Worm (Caenorhabditis elegans) whole organism, midembryonic: ENCODE results near the gene slc-28.1.

Source experiments
- T22C8.4 ChIP-seq: fragments of 200-800 bp; sonication (Bioruptor generic); IDR thresholded peaks from 2 replicates; pipeline ENCODE4 v1.3.6; 2022; ENCODE audit warnings: missing genetic modification characterization, missing compliant biosample characterization
- cog-1 ChIP-seq: sonication (generic microtip); optimal IDR thresholded peaks from 2 replicates; lab custom pipeline; 2016; ENCODE audit warnings: missing genetic modification characterization, missing compliant biosample characterization
- flt-1 ChIP-seq: fragments of 200-800 bp; sonication (Bioruptor generic); IDR thresholded peaks from 2 replicates; pipeline ENCODE4 v1.3.6; 2022; ENCODE audit warnings: missing genetic modification characterization, missing compliant biosample characterization
- klf-2 ChIP-seq: fragments of 200-800 bp; sonication (Bioruptor generic); conservative IDR thresholded peaks from 2 replicates; pipeline ENCODE4 v1.3.6; 2022; ENCODE audit warnings: missing genetic modification reagents, missing genetic modification characterization, missing compliant biosample characterization
- med-1 ChIP-seq: sonication (generic microtip); optimal IDR thresholded peaks from 2 replicates; lab custom pipeline; 2017; ENCODE audit warnings: missing genetic modification characterization, mild to moderate bottlenecking, missing compliant biosample characterization, antibody characterized with exemption, missing genetic modification reagents; ENCODE audit not compliant: insufficient read depth
- ref-1 ChIP-seq: fragments of 200-800 bp; sonication (Bioruptor generic); conservative IDR thresholded peaks from 2 replicates; pipeline ENCODE4 v1.3.6; 2022; ENCODE audit warnings: missing genetic modification reagents, missing genetic modification characterization, missing compliant biosample characterization
- tab-1 ChIP-seq: fragments of 200-800 bp; sonication (Bioruptor generic); IDR thresholded peaks from 2 replicates; pipeline ENCODE4 v1.3.6; 2022; ENCODE audit warnings: missing genetic modification characterization, missing compliant biosample characterization
- ztf-23 ChIP-seq: fragments of 200-800 bp; sonication (Bioruptor generic); IDR thresholded peaks from 2 replicates; pipeline ENCODE4 v1.3.6; 2022; ENCODE audit warnings: missing genetic modification reagents, missing genetic modification characterization, missing compliant biosample characterization
- ztf-29 ChIP-seq: fragments of 200-800 bp; sonication (Bioruptor generic); IDR thresholded peaks from 2 replicates; pipeline ENCODE4 v1.3.6; 2022; ENCODE audit warnings: missing genetic modification reagents, missing genetic modification characterization, missing compliant biosample characterization

slc-28.1 gene

DNA sequence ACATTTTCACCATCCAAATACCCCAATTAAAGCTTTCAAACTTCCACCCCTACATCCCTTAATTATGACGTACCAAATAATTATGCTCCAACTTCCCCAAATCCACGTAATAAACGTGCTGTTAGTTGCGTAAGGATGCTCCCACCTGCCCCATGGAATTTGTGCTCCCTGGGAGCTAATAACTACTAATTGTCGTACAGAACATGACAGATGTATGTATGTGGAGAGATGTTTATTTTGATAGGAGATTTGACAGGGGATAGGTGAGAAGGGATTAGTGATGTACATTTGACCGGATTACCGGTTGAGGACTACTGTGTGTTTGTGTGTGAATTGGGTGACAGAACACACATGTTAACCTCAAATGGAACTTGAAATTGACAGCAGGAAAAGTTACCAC is 13.8 kb upstream of the slc-28.1 start:
- TF ChIP-seq ztf-29 (no peak), flt-1 (no peak), ztf-23 (GFP tag; lab: Robert Waterston, UW) (no peak), T22C8.4 (no peak), ref-1 (GFP tag; lab: Robert Waterston, UW) (no peak), tab-1 (no peak), cog-1 (no peak), klf-2 (no peak), med-1 (no peak)

DNA sequence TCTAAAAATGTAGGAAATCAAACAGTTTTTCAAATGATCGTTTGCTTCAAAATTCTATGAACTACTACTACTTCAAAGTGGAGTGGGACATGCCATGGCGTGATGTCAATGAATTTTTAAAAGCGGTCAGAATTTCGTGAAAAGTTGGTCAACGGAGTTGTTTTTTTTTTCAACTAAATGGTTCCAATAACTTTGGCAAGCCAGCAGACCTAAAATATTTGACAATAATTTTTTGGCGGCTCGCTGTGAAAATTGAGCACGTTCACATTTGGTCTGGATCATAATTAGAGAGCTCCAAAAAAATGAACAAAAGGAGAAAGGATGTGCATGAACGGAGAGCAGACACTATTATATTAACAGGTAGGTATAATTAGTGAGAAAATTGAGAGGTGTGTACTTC is 13.3 kb upstream of the slc-28.1 start:
- no peak for TF ChIP-seq tab-1
- no peak for TF ChIP-seq ref-1 (GFP tag; lab: Robert Waterston, UW)
- TF ChIP-seq ztf-23 (GFP tag; lab: Robert Waterston, UW): no peak
- no peak for TF ChIP-seq flt-1
- no peak for TF ChIP-seq med-1
- no peak for TF ChIP-seq klf-2
- TF ChIP-seq ztf-29: no peak

DNA sequence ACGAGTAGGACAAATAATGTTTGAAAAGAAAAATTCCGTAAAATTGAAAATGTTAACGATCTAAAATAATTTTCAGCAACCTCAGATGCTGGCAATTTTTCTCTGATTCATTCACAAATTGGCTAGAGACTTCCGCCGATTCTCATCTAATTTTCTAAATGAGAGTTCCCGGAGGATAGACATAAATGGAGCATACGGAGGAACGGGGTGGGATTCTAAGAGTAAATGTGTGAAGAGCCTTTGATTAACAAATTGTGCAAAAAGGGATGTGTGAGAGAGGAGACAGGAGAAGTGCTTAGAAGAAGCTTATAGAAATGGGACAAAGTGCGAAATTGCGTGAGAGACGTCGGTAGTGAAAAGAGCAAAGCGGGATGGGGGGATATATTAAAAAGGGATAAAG is 12.0 kb upstream of the slc-28.1 start:
- TF ChIP-seq cog-1: no peak
- TF ChIP-seq ztf-23 (GFP tag; lab: Robert Waterston, UW): no peak
- TF ChIP-seq klf-2: no peak
- no peak for TF ChIP-seq ref-1 (GFP tag; lab: Robert Waterston, UW)
- no peak for TF ChIP-seq ztf-29
- no peak for TF ChIP-seq tab-1
- no peak for TF ChIP-seq med-1
- TF ChIP-seq T22C8.4: no peak
- no peak for TF ChIP-seq flt-1

DNA sequence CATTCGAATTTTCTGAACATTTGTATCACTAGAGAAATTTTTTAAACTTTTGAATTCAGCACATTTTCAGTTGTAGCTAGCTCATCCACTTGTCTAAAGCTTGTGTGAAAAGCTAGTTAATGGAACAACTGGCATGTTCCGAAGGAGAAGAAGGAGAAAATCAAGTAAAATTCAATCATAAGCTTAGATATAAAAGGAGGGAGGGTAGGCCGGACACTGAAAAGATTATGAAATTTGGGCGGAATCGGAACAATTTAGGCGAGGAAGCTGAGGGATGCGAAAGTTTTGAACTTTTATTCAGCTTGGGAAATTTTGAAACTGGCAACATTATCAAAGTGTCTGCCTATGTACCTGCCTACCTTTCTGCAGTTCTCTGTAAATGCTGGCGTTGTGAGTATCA is 11.1 kb upstream of the slc-28.1 start:
- TF ChIP-seq ref-1 (GFP tag; lab: Robert Waterston, UW) (no peak), T22C8.4 (no peak), cog-1 (no peak), flt-1 (no peak), ztf-23 (GFP tag; lab: Robert Waterston, UW) (no peak), klf-2 (no peak), ztf-29 (no peak), med-1 (no peak), tab-1 (no peak)

DNA sequence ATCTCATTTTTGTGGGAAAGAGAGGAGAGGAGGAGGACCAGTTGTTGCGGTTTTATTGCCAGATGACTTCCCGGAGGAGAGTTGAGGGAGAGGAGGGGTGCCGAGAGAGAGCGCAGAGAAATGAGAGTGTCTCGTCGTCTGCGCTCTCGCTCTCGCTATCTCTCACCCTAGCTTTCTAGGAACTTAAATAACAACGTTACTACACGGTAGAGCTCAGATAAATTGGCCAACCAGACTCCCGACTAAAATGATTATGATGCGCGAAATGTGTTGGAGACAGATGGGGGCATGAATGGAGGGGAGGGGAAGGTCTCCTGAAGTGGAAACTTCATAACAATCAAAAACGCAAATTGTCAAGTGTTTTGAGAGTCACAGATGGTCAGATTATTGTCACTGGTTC is 9.0 kb upstream of the slc-28.1 start:
- TF ChIP-seq klf-2 (no peak), tab-1 (no peak), T22C8.4 (no peak), ztf-23 (GFP tag; lab: Robert Waterston, UW) (no peak)

DNA sequence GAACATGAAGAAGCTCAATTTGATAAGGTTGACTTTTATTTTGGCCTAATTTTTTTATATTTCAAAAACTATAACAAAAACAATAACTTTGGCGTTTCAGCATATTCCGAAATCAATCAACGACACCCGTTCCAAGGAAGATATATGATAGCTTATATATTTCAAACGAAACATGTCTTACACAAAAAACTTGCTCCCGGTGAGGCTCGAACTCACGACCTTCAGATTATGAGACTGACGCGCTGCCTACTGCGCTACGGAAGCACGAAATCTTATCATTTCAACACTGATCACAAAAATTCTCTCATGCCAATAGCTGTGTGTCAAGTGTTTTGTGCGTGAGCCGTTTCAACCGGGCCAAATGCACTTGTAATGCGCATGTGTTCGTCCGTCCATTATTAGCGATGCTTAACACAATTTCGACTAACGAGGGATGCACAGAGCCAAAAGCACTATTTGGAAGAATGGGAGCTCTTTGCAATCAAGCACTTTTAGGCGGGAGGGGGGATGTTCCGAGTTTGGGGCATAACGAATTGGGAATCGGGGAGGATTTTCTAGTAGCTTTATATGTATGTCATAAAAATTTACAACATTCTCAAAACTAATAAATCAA is 8.4 kb upstream of the slc-28.1 start:
- TF ChIP-seq flt-1: no peak
- TF ChIP-seq med-1: no peak
- no peak for TF ChIP-seq ztf-23 (GFP tag; lab: Robert Waterston, UW)
- TF ChIP-seq ref-1 (GFP tag; lab: Robert Waterston, UW): no peak
- no peak for TF ChIP-seq cog-1
- no peak for TF ChIP-seq tab-1
- no peak for TF ChIP-seq T22C8.4
- TF ChIP-seq ztf-29: no peak
- TF ChIP-seq klf-2: no peak

DNA sequence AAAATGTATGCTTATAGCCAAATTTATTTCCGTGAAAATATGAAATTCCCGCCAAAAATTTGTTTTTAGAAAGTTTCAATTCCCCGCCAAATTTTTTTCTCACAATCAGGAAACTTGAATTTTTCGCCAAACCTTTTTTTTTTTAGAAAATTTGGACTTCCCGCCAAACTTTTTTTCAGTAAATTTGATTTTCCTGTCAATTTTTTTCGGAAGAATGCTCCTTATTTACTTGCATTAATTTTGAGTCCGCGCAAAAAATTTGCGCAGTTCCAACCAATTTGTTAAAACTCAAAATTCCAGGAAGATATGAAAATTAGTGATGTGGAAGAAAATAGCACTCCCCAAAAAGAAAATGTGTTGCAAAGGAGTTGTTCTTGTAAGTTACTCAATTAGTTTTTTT is 3.7 kb upstream of the slc-28.1 start, which contains the start of gene slc-28.2:
Gene slc-28.2 (plus strand): TSS at position 301 of the 400 bp plus-strand sequence.
- no peak for TF ChIP-seq ztf-23 (GFP tag; lab: Robert Waterston, UW)
- no peak for TF ChIP-seq klf-2
- no peak for TF ChIP-seq ref-1 (GFP tag; lab: Robert Waterston, UW)

DNA sequence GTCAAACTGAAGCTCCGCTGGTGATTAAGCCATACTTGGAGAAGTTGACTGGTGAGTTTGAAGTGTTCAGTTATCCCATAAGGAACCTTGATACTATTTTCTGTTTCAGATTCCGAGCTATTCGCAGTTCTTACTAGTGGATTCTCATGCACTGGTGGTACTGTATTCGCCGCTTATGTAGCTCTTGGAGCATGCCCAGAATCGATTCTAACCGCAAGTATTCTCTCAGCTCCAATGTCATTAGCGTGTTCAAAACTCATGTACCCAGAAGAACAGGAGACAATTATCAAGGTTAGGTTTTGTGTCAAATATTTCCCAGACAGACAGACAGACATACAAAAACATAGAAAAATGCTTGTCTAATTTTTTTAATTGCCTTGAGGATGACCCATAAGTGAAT is 1.3 kb downstream of the slc-28.1 start:
- TF ChIP-seq flt-1 (no peak), ztf-23 (GFP tag; lab: Robert Waterston, UW) (no peak), cog-1 (no peak), klf-2 (no peak), ztf-29 (no peak), tab-1 (no peak), ref-1 (GFP tag; lab: Robert Waterston, UW) (no peak), T22C8.4 (no peak), med-1 (no peak)

DNA sequence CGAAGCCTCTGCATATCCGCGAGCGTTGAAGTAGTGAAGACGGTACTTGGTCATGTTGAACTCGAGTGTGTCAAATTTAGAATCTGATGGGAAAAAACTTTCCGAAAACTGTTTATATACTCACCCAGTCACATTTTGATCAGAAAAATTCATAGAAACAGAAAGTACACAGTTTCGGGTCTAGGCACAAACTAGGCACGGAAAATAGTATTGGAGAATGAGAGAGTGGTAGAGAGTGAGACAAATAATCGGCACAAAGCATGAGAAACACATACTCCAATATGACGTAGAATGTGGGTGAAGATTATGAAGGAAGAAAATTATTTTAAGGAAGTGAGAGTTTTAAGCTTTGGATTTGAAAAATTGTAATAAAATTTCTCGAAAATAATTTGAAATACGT is 4.8 kb downstream of the slc-28.1 start, which contains the start of gene gst-33:
Gene gst-33 (minus strand): TSS at position 127 of the 400 bp plus-strand sequence.
- no peak for TF ChIP-seq med-1
- no peak for TF ChIP-seq tab-1
- TF ChIP-seq ztf-23 (GFP tag; lab: Robert Waterston, UW): no peak
- no peak for TF ChIP-seq T22C8.4
- TF ChIP-seq cog-1: no peak
- no peak for TF ChIP-seq ref-1 (GFP tag; lab: Robert Waterston, UW)
- TF ChIP-seq flt-1: no peak
- TF ChIP-seq ztf-29: no peak
- TF ChIP-seq klf-2: no peak

DNA sequence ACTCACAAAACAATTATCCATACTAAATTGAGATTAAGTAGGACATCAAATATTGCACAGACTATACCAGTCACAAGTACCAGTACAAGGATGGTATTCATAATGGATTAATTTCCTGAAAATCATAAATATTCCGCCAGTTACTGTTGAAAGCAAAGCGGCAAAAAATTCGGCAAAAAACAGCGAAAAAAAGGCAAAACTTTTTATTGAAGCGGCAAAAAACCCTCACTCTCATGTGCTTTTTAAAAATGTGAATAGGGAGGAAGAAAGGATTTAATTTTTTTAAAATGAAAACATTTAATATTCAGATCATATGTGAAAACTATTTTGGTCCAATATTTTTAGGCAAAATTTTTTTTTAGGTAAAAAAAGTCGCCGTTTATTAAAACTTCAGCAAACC is 7.2 kb downstream of the slc-28.1 start, which contains the start of gene srbc-29:
Gene srbc-29 (minus strand): TSS at position 101 of the 400 bp plus-strand sequence.
- no peak for TF ChIP-seq T22C8.4

DNA sequence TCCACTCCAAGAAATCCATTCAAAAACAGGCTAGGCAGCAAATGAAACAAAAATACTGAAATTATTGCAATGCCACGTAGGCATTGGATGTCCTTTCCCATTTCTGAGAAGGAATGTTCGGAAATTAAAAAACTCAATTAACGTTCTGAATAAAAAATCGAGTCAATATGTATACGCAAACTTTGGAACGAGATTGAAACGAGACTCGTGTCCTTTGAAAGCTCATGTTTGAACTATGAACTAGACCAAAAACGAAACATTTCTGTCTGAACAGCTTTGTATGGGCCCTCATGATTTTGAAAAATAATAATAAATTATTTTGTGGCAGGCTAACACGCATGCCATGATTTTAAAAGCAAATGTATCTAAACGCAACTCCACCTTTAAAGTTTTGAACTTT is 11.4 kb downstream of the slc-28.1 start, which contains the start of gene oac-2:
Gene oac-2 (minus strand): TSS at position 101 of the 400 bp plus-strand sequence.
- no peak for TF ChIP-seq klf-2

DNA sequence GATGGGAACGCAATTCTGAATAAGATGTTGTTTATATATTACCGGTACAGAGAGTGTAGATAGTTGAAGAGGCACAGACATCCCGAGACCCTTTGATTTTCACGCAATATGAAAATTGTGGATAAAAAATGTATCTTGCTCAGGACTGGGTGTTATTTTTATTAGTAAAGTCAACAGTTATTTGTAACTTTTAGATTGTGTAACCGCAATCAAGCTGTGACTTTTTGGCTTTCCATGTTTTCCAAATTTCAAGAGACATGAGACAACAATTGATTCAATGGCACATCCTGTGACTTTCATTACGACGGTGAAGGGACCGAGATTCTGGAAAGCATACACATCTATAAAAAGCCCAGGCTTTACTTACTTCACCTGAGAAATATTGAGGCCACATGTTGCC is 12.6 kb downstream of the slc-28.1 start:
- TF ChIP-seq T22C8.4 (no peak), ref-1 (GFP tag; lab: Robert Waterston, UW) (no peak), ztf-29 (no peak), cog-1 (no peak), tab-1 (no peak), med-1 (no peak), flt-1 (no peak), ztf-23 (GFP tag; lab: Robert Waterston, UW) (no peak), klf-2 (no peak)
